Fruit fly (Drosophila melanogaster) S2 (cell line): Measurements from ENCODE around the gene Wdr62.

Experiments used
- CG8478 ChIP-seq: fragments of >200 bp; optimal IDR thresholded peaks from 2 replicates; lab custom pipeline; 2018
- CTCF ChIP-seq, 2 experiments: fragments of >200 bp; optimal IDR thresholded peaks; 2 replicates each; lab custom pipeline; 2018

DNA sequence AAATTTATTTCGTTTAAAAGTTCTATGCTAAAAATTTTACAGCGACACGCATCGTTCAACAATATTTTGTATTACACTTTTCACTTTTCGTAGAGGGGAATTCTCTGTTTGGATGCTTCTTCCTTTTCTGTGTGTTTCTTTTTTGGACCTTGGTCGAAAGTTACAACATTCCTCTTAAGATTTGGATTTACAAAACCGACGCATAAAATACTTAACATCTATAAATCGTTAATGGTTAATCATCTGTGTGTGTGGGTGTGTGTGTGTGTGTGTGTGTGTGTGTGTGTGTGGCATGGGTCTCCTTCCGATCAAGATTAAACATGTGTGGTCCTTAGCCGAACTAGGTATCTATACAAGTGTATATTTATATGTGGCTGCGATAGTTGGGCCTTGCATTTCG, 91.1 kb downstream of the Wdr62 start:
- TF ChIP-seq CG8478 (no peak), CTCF (optimal IDR thresholded peaks at IDR 0.05; lab: Kevin White, UChicago) (no peak)
